Fruit fly (Drosophila melanogaster): ENCODE data around the gene CG13887.

Gene CG13887

dm6 chr3L:857063-858015 is 19.7 kb downstream of the CG13887 start, which contains the start of gene dpr20 (continued):
- TF ChIP-seq CG2202 (tag; optimal IDR thresholded peaks at IDR 0.05) (peak; percentile 10), CG3847 (GFP tag; IDR thresholded peaks at IDR 0.05) (peak; percentile 79), HLHmδ (GFP tag; optimal IDR thresholded peaks at IDR 0.05) (no peak), unc-4 (GFP tag; IDR thresholded peaks at IDR 0.05; ENCODE audit: partially characterized antibody) (no peak), CG15696 (tag; optimal IDR thresholded peaks at IDR 0.05) (peak; percentile 48), fd102C (GFP tag; optimal IDR thresholded peaks at IDR 0.05) (no peak), CG9215 (GFP tag; IDR thresholded peaks at IDR 0.05) (peak; percentile 81), Dfd (GFP tag; optimal IDR thresholded peaks at IDR 0.05) (no peak), aop (GFP tag; IDR thresholded peaks at IDR 0.05) (peak; percentile 60; the same call in 1 of the 2 replicates), ci (GFP tag; IDR thresholded peaks at IDR 0.05) (peak; percentile 93), CkIIα-i1 (GFP tag; IDR thresholded peaks at IDR 0.05) (no peak), CG7839 (tag; optimal IDR thresholded peaks at IDR 0.05) (peak; percentile 83), E2f1 (GFP tag; IDR thresholded peaks at IDR 0.05) (peak; percentile 83), CG10147 (GFP tag; optimal IDR thresholded peaks at IDR 0.05) (peak; percentile 62), CG11504 (tag; optimal IDR thresholded peaks at IDR 0.05) (peak; percentile 70), CG15073 (GFP tag; optimal IDR thresholded peaks at IDR 0.05) (no peak), Ptx1 (GFP tag; IDR thresholded peaks at IDR 0.05) (peak; percentile 92), dmrt99B (tag; optimal IDR thresholded peaks at IDR 0.05) (peak; percentile 70), Poxn (GFP tag; IDR thresholded peaks at IDR 0.05) (peak; percentile 70), Jarid2 (GFP tag; optimal IDR thresholded peaks at IDR 0.05) (no peak), Antp (GFP tag; optimal IDR thresholded peaks at IDR 0.05) (peak; percentile 77), prd (optimal IDR thresholded peaks at IDR 0.05) (no peak), prd (GFP tag; IDR thresholded peaks at IDR 0.05) (peak; percentile 90), CG7928 (GFP tag; optimal IDR thresholded peaks at IDR 0.05) (peak; percentile 48), CG12155 (GFP tag; optimal IDR thresholded peaks at IDR 0.05) (peak; percentile 73), CG14667 (GFP tag; IDR thresholded peaks at IDR 0.05) (peak; percentile 75), nom (GFP tag; optimal IDR thresholded peaks at IDR 0.05) (peak; percentile 59), Hsf (GFP tag; optimal IDR thresholded peaks at IDR 0.05) (peak; percentile 76), Bteb2 (GFP tag; optimal IDR thresholded peaks at IDR 0.05) (peak; percentile 56), gsb (GFP tag; IDR thresholded peaks at IDR 0.05) (peak; percentile 83), Atf6 (GFP tag; IDR thresholded peaks at IDR 0.05) (peak; percentile 82), run (tag; optimal IDR thresholded peaks at IDR 0.05) (no peak), jigr1 (GFP tag; IDR thresholded peaks at IDR 0.05) (peak; percentile 68; the same call in 1 of the 3 replicates), CG4360 (GFP tag; IDR thresholded peaks at IDR 0.05) (peak; percentile 52), D (optimal IDR thresholded peaks at IDR 0.05) (no peak), D (GFP tag; optimal IDR thresholded peaks at IDR 0.05) (peak; percentile 27), Hmr (GFP tag; optimal IDR thresholded peaks at IDR 0.05) (peak; percentile 74), Taf1 (GFP tag; IDR thresholded peaks at IDR 0.05) (peak; percentile 79), CG4820 (GFP tag; optimal IDR thresholded peaks at IDR 0.05) (peak; percentile 59), CG32532 (GFP tag; IDR thresholded peaks at IDR 0.05) (peak; percentile 93), h (optimal IDR thresholded peaks at IDR 0.05) (no peak), hkb (optimal IDR thresholded peaks at IDR 0.05) (no peak), hkb (GFP tag; IDR thresholded peaks at IDR 0.05) (peak; percentile 89), Abd-B (GFP tag; optimal IDR thresholded peaks at IDR 0.05) (peak; percentile 60), CG10321 (GFP tag; IDR thresholded peaks at IDR 0.05) (peak; percentile 59; the same call in 1 of the 2 replicates), CG10543 (GFP tag; optimal IDR thresholded peaks at IDR 0.05) (peak; percentile 63), CG11695 (GFP tag; IDR thresholded peaks at IDR 0.05) (peak; percentile 84), CG34422 (GFP tag; IDR thresholded peaks at IDR 0.05) (peak; percentile 86), Aef1 (GFP tag; IDR thresholded peaks at IDR 0.05) (peak; percentile 86), pnt (GFP tag; optimal IDR thresholded peaks at IDR 0.05) (peak; percentile 56)
